Worm (Caenorhabditis elegans): ENCODE measurements around the gene fbxb-84.

Gene fbxb-84

ce11 chrIII:188426-188888 is 42.2 kb upstream of the fbxb-84 start, which contains the start of gene ubc-20 (continued):
- TF ChIP-seq nhr-84 (tag; optimal IDR thresholded peaks at IDR 0.05) = no peak
- no peak for TF ChIP-seq jun-1 (tag; optimal IDR thresholded peaks at IDR 0.05)
- TF ChIP-seq lin-15B (tag; optimal IDR thresholded peaks at IDR 0.05) = no peak
- TF ChIP-seq unc-62 (GFP tag; optimal IDR thresholded peaks at IDR 0.05) = no peak
- no peak for TF ChIP-seq unc-98 (GFP tag; IDR thresholded peaks at IDR 0.05)
- no peak for TF ChIP-seq ets-5 (GFP tag; IDR thresholded peaks at IDR 0.05)
- TF ChIP-seq zip-4 (GFP tag; optimal IDR thresholded peaks at IDR 0.05) = no peak
- TF ChIP-seq C04F5.9 (tag; optimal IDR thresholded peaks at IDR 0.05) = no peak
- no peak for TF ChIP-seq grh-1 (GFP tag; IDR thresholded peaks at IDR 0.05)
- no peak for TF ChIP-seq pax-3 (tag; optimal IDR thresholded peaks at IDR 0.05)
- no peak for TF ChIP-seq mdl-1 (tag; optimal IDR thresholded peaks at IDR 0.05)
- no peak for TF ChIP-seq ztf-4 (tag; optimal IDR thresholded peaks at IDR 0.05)
- no peak for TF ChIP-seq nhr-237 (tag; optimal IDR thresholded peaks at IDR 0.05)
- TF ChIP-seq isw-1 (GFP tag; IDR thresholded peaks at IDR 0.05) = no peak
- TF ChIP-seq sptf-1 (tag; optimal IDR thresholded peaks at IDR 0.05) = no peak

DNA sequence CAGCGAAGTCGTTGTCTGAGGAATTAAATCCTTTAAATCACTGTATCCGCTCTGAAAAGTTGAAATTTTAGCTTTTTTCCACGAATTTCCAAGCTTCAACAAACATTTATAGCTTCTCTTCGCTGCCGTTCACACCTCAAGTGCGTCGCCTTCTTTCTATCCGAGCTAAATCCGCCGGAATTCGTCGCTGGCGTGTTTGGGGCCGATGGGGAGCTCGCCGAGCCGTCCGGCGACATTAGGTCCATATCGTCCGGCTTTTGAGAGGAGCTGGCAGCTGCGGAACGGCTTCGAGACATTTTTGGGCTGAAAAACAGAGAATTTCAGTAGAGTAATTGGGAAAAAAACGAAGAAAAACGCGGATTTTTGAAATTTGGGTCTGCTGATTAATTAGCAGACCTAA is 41.6 kb upstream of the fbxb-84 start, which contains the start of gene mxl-2:
Gene mxl-2, minus strand, starts transcription at position 303 of the 400 bp plus-strand sequence.
- TF ChIP-seq efl-1 (optimal IDR thresholded peaks at IDR 0.05) (no peak), efl-1 (GFP tag; optimal IDR thresholded peaks at IDR 0.05 in 1 of 2) (peak in 1 of 2 experiments; percentile 22), hlh-4 (tag; optimal IDR thresholded peaks at IDR 0.05) (no peak), sptf-1 (tag; optimal IDR thresholded peaks at IDR 0.05) (no peak), tlp-1 (tag; optimal IDR thresholded peaks at IDR 0.05) (no peak)

DNA sequence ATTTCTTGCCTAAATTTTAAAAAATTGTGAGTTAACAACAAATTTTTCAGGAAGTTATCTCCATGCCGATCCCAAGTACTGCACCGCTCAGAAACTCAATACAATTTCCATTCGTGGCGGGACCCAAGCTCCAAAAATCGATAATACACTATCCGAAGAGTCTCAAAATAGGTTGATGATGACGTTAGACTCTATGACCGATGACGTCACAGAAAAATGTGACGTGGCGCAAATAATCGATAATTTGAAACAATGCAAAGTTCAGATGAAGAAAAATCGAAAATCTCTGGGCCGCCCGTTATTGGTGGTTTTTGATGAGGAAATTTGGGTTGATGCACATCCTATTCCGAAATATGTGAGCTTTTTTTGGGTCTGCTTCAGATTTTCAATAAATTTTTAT is 38.1 kb upstream of the fbxb-84 start:
- TF ChIP-seq efl-1 (optimal IDR thresholded peaks at IDR 0.05) (no peak), efl-1 (GFP tag; optimal IDR thresholded peaks at IDR 0.05 in 1 of 2) (peak in 1 of 2 experiments; percentile 64), ztf-4 (tag; optimal IDR thresholded peaks at IDR 0.05) (no peak)

DNA sequence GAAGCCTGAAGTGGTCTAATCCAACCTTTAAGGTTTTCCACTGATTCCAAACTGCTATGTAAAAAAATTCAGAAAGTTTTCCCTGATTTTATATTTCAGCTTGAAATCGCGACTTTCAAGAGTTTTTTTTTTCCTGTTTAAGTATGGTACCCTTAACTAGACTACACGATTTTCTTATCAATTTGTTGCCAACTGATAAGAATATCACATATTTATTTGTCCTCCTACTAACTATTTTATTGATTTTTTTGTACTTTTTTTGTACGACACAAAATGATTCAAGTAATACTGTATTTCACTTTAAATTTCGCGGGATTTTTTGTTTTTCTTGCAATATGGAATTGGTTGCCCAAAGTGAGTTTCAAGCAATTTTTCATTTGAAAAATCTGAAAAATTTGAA is 36.8 kb upstream of the fbxb-84 start:
- TF ChIP-seq pax-3 (tag; optimal IDR thresholded peaks at IDR 0.05) = no peak
- TF ChIP-seq sox-4 (tag; optimal IDR thresholded peaks at IDR 0.05) = no peak
- peak; percentile 39 for TF ChIP-seq elt-2 (tag; optimal IDR thresholded peaks at IDR 0.05)

- TF ChIP-seq mep-1 (tag; optimal IDR thresholded peaks at IDR 0.05) (no peak), ceh-82 (tag; optimal IDR thresholded peaks at IDR 0.05) (no peak), ztf-11 (tag; optimal IDR thresholded peaks at IDR 0.05) (no peak), ceh-88 (GFP tag; IDR thresholded peaks at IDR 0.05) (no peak), elt-2 (tag; optimal IDR thresholded peaks at IDR 0.05) (no peak), xbp-1 (tag; optimal IDR thresholded peaks at IDR 0.05) (no peak), pag-3 (tag; optimal IDR thresholded peaks at IDR 0.05; ENCODE audit: borderline replicate concordance, insufficient read depth) (no peak), fkh-8 (tag; optimal IDR thresholded peaks at IDR 0.05) (no peak), lin-15B (tag; optimal IDR thresholded peaks at IDR 0.05) (no peak), elt-3 (tag; optimal IDR thresholded peaks at IDR 0.05) (no peak), lin-14 (GFP tag; optimal IDR thresholded peaks at IDR 0.05) (no peak), lin-13 (GFP tag; optimal IDR thresholded peaks at IDR 0.05) (no peak), isw-1 (GFP tag; IDR thresholded peaks at IDR 0.05) (no peak)
These were observed 35.8 kb upstream of the fbxb-84 start, which contains the start of gene F40G9.15 for ce11 chrIII:182080-182479. Gene F40G9.15 (plus strand): TSS chrIII:182380.

- no peak for TF ChIP-seq unc-130 (tag; optimal IDR thresholded peaks at IDR 0.05)
- no peak for TF ChIP-seq fos-1 (tag; optimal IDR thresholded peaks at IDR 0.05)
- no peak for TF ChIP-seq nhr-11 (tag; optimal IDR thresholded peaks at IDR 0.05)
- no peak for TF ChIP-seq pax-3 (tag; optimal IDR thresholded peaks at IDR 0.05)
- no peak for TF ChIP-seq skn-1 (tag; optimal IDR thresholded peaks at IDR 0.05)
- no peak for TF ChIP-seq ets-5 (GFP tag; IDR thresholded peaks at IDR 0.05)
- TF ChIP-seq ama-1 (optimal IDR thresholded peaks at IDR 0.05) = no peak
- TF ChIP-seq unc-86 (tag; optimal IDR thresholded peaks at IDR 0.05) = no peak
- no peak for TF ChIP-seq hlh-4 (tag; optimal IDR thresholded peaks at IDR 0.05)
- no peak for TF ChIP-seq lin-13 (GFP tag; optimal IDR thresholded peaks at IDR 0.05)
- TF ChIP-seq aly-2 (tag; optimal IDR thresholded peaks at IDR 0.05) = no peak
- no peak for TF ChIP-seq egl-27 (tag; optimal IDR thresholded peaks at IDR 0.05)
- TF ChIP-seq elt-2 (tag; optimal IDR thresholded peaks at IDR 0.05) = no peak
- TF ChIP-seq ceh-82 (tag; optimal IDR thresholded peaks at IDR 0.05) = no peak
These were observed 34.7 kb upstream of the fbxb-84 start, which contains the start of gene F40G9.5 for ce11 chrIII:180963-181362. Gene F40G9.5 (plus strand): TSS chrIII:181263.
